Worm (Caenorhabditis elegans): ENCODE data around the gene T27E4.7.

DNA sequence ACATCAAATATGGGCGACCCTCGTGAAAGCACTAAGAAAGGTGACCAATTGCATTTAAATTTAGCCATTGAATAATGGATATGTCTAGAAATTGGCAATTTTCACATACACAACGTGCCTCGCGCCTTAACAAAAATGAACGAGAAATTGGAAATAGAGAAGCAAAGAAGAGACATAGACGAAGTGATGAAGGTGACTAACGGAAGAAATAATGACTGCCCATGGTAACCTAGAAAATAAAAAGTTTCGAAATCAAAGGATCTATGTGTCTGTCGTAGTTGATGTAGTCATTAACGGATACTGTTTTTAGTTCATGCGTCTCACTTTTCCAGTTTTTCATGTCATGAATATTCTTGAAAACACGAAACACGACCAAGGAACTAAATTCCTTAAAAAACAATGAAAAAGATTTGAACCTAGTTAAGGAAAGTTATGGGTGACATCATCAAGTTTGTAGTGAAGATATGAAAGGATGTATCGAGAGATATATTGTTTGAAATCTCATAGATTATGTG is 2.0 kb upstream of the T27E4.7 start:
- TF ChIP-seq lin-15B (tag; optimal IDR thresholded peaks at IDR 0.05) (no peak), nhr-11 (tag; optimal IDR thresholded peaks at IDR 0.05) (no peak), daf-12 (tag; optimal IDR thresholded peaks at IDR 0.05) (no peak), nhr-25 (tag; optimal IDR thresholded peaks at IDR 0.05) (no peak), fos-1 (tag; optimal IDR thresholded peaks at IDR 0.05) (no peak), nhr-12 (tag; optimal IDR thresholded peaks at IDR 0.05) (no peak), snpc-4 (tag; optimal IDR thresholded peaks at IDR 0.05) (no peak), R02D3.7 (tag; optimal IDR thresholded peaks at IDR 0.05) (no peak), elt-1 (tag; optimal IDR thresholded peaks at IDR 0.05) (no peak), elt-3 (tag; optimal IDR thresholded peaks at IDR 0.05) (no peak)
